Fruit fly (Drosophila melanogaster) Kc167 (cell line): ENCODE results near the gene CG43707.

Experiments used
- Myc ChIP-seq: fragments of >200 bp; optimal IDR thresholded peaks from 2 replicates; lab custom pipeline; 2017; ENCODE audit warnings: missing external identifiers
- Sin3A ChIP-seq: fragments of >200 bp; optimal IDR thresholded peaks from 2 replicates; lab custom pipeline; 2018; ENCODE audit warnings: missing external identifiers
- h ChIP-seq: fragments of >200 bp; optimal IDR thresholded peaks from 3 replicates; lab custom pipeline; 2018; ENCODE audit warnings: missing external identifiers
- insv ChIP-seq: fragments of >200 bp; optimal IDR thresholded peaks from 3 replicates; lab custom pipeline; 2018; ENCODE audit warnings: missing external identifiers
- psq ChIP-seq: fragments of >200 bp; optimal IDR thresholded peaks from 2 replicates; lab custom pipeline; 2017; ENCODE audit warnings: missing external identifiers
- ttk ChIP-seq: sonication (Bioruptor generic); optimal IDR thresholded peaks from 2 replicates; lab custom pipeline; 2017; ENCODE audit warnings: missing external identifiers

The CG43707 gene

dm6 chr2L:3788150-3788549 is 31.1 kb downstream of the CG43707 start:
- TF ChIP-seq psq (no peak), Sin3A (lab: Kevin White, UChicago) (no peak), Myc (lab: Kevin White, UChicago) (no peak), h (lab: Kevin White, UChicago) (no peak), ttk (lab: Kevin White, UChicago) (no peak), insv (no peak)

- TF ChIP-seq Myc (lab: Kevin White, UChicago) (no peak), psq (no peak), Sin3A (lab: Kevin White, UChicago) (no peak), ttk (lab: Kevin White, UChicago) (no peak), insv (no peak), h (lab: Kevin White, UChicago) (no peak)
These were observed 32.4 kb downstream of the CG43707 start for dm6 chr2L:3789290-3790067.

DNA sequence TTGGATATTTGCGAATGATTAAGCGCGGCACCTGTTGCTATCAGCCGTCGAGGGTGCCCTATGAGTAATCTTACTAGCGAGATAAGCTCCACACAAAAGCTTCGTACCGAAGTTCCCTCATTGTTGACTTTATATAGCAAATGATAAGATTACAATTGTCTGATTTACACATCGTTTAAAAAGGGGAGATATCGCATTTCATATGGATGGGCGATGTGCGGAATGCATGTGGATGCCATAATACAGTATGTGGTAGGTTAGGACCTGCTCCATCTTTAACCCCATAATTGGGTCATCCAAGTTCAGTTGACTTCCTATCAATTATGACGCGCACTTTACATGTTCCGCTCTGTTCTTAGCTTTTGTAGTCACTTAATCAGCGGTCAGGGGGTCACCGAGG is 34.6 kb downstream of the CG43707 start:
- TF ChIP-seq ttk (lab: Kevin White, UChicago) (no peak), h (lab: Kevin White, UChicago) (no peak), insv (no peak), Sin3A (lab: Kevin White, UChicago) (no peak), Myc (lab: Kevin White, UChicago) (no peak), psq (no peak)

DNA sequence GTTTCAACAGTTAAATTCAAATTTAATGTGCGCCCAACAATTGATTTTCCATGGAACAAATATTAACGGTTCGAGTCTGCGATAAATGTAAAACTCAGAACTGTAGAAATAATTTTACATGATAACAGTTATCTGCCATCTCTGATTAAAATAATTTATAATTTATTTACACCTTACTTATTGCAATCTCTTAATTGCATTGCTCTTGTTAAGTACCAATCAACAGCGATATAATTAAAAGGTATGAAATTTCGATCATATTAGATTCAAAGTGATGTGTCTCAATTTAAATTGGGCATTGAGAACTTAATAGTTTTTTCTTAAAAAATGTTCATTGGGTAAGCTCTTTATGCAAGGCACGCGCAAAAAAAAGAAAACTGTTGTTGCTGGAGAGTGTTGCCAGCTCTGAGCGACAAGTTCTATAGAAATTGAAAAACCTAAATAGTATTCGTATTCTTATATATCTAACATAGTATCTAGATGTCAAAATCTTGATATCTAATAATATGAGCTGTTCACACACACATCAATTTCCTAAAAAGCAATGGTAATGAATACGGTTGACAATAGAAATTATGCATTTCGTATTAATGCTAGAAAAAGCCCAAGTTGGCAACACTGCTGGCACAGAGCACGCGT is 45.9 kb downstream of the CG43707 start:
- TF ChIP-seq insv: no peak
- no peak for TF ChIP-seq psq
- TF ChIP-seq Sin3A (lab: Kevin White, UChicago): no peak
- TF ChIP-seq h (lab: Kevin White, UChicago): no peak
- TF ChIP-seq Myc (lab: Kevin White, UChicago): no peak
- no peak for TF ChIP-seq ttk (lab: Kevin White, UChicago)

- TF ChIP-seq insv (no peak), psq (no peak)
These were observed 46.5 kb downstream of the CG43707 start, which contains the start of gene Reph for dm6 chr2L:3803466-3804143. TSS of gene Reph (plus strand) at chr2L:3803545.

- no peak for TF ChIP-seq psq
- TF ChIP-seq insv: no peak
- no peak for TF ChIP-seq Myc (lab: Kevin White, UChicago)
- no peak for TF ChIP-seq h (lab: Kevin White, UChicago)
- TF ChIP-seq Sin3A (lab: Kevin White, UChicago): no peak
- TF ChIP-seq ttk (lab: Kevin White, UChicago): no peak
These were observed 47.7 kb downstream of the CG43707 start for dm6 chr2L:3804641-3805273.

dm6 chr2L:3805274-3806196 is 48.5 kb downstream of the CG43707 start:
- TF ChIP-seq ttk (lab: Kevin White, UChicago): no peak

DNA sequence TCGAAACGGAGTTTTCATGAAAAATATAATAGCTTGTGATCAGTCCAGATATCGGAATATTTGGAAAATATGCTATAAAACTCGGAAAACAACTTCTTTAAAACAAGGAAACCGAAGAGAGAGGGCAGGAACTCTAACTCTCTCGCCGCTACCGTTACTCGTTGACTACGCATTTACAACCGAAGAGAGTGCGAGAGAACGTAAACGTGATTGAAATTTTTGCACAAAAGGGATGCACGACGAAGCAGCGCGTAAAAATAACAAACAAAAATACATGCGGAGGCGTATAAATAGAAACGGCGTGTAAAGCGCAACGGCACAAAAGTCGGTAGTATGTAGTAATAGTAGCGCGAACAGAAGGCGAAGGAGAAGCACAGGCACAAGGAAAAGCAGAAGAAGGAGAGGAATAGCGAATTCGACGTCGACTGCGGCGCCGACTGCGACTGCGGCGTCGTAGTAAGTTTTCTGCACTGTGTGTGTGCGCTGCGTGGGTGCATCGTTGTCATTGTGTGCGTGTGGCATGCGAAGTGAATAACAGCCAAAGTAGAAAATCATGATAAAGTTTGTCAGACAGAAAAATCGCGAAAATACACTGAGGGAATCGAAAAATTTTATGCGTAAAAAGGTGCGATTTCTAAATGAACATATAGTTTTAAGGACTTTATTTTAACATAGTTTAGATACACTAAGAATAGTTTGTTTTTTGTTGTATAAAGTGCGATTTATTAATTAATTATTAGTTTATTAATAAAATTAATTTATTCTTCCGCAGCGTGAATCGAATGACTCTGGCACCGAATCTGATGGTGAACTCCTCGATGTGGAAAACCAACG is 49.4 kb downstream of the CG43707 start:
- TF ChIP-seq ttk (lab: Kevin White, UChicago) (no peak), h (lab: Kevin White, UChicago) (no peak), Sin3A (lab: Kevin White, UChicago) (no peak), insv (no peak), Myc (lab: Kevin White, UChicago) (no peak), psq (no peak)

DNA sequence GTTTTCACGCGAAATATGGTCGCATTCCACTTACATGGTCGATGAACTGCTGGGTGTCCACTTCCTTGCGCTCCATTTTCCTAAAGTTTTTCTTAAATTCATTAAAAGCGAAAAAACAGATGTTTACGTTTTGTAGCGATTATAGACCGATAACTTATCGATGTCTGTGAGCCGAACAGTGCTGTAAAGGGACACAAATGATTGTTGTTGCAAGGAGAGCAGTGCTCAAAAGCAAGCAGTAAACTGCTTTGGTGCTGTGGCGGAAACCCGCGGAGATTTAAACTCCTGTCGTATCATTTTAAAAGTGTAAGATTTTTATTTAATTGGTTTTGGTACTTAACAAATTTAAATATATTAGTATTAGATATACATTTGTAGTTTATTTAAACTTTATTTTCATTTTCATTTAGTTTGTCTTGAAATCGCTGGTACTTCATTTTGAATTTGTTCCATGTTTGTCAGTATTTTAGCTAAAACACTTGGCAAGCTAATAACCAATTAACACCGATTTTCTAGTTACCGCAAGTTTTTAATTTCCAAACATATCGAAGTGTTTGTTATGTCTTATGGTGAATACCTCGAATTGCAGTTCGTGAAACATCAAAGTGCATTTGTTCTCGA is 56.3 kb downstream of the CG43707 start, which contains the start of gene CG3407:
TSS of gene CG3407 (minus strand) at position 156 of the 621 bp plus-strand sequence.
- TF ChIP-seq insv (no peak), Sin3A (lab: Kevin White, UChicago) (no peak), psq (no peak), ttk (lab: Kevin White, UChicago) (no peak), Myc (lab: Kevin White, UChicago) (no peak), h (lab: Kevin White, UChicago) (no peak)

DNA sequence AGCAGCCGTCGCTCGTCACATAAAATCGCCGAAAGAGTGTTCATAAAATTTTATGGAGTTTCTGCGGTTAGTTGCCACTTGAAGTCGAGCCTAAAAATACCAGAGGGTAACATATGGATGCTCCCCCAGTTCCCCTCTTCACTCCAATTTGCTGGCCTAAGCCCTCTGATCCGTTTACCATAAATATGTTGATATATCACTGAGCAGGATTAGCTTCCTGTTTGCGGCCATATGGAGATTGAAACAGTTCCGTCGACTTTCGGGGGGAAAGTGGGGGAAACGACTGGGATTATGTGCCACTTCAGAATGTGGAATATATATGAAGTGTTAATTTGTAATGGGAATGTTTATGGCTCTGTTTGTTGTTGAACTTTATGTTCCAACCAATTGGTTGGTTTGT is 57.1 kb downstream of the CG43707 start:
- no peak for TF ChIP-seq insv
- TF ChIP-seq Myc (lab: Kevin White, UChicago): no peak
- TF ChIP-seq Sin3A (lab: Kevin White, UChicago): no peak
- no peak for TF ChIP-seq ttk (lab: Kevin White, UChicago)
- no peak for TF ChIP-seq h (lab: Kevin White, UChicago)
- TF ChIP-seq psq: no peak
